Worm (Caenorhabditis elegans): ENCODE measurements around the gene F09E5.3.

Gene F09E5.3

ce11 chrII:5358137-5358745 lies 15.6 kb upstream of the F09E5.3 start, which contains the start of the genes F09E5.11 and bmy-1 (continued):
- TF ChIP-seq lsy-2 (tag; optimal IDR thresholded peaks at IDR 0.05): peak in 1 of 2 experiments; percentile 85
- TF ChIP-seq nhr-6 (tag; optimal IDR thresholded peaks at IDR 0.05): peak; percentile 70
- TF ChIP-seq aly-2 (tag; optimal IDR thresholded peaks at IDR 0.05): no peak
- peak; percentile 44 for TF ChIP-seq T20F7.1 (GFP tag; optimal IDR thresholded peaks at IDR 0.05)
- no peak for TF ChIP-seq attf-4 (tag; optimal IDR thresholded peaks at IDR 0.05)
- peak in 1 of 2 experiments; percentile 36 for TF ChIP-seq mdl-1 (tag; optimal IDR thresholded peaks at IDR 0.05)
- TF ChIP-seq unc-39 (tag; optimal IDR thresholded peaks at IDR 0.05): no peak
- no peak for TF ChIP-seq Y75B8A.6 (GFP tag; IDR thresholded peaks at IDR 0.05)
- TF ChIP-seq cey-2 (tag; optimal IDR thresholded peaks at IDR 0.05; ENCODE audit: borderline replicate concordance, insufficient read depth): no peak
- TF ChIP-seq ztf-11 (tag; optimal IDR thresholded peaks at IDR 0.05): no peak
- peak; percentile 79 for TF ChIP-seq dpl-1 (GFP tag; optimal IDR thresholded peaks at IDR 0.05)
- TF ChIP-seq mxl-3 (GFP tag; optimal IDR thresholded peaks at IDR 0.05): peak; percentile 87
- TF ChIP-seq hlh-11 (tag; optimal IDR thresholded peaks at IDR 0.05): peak; percentile 80
- peak; percentile 78 for TF ChIP-seq ceh-20 (GFP tag; IDR thresholded peaks at IDR 0.05)

- TF ChIP-seq nhr-28 (tag; optimal IDR thresholded peaks at IDR 0.05) (no peak), fos-1 (tag; optimal IDR thresholded peaks at IDR 0.05) (no peak), F26F4.8 (GFP tag; conservative IDR thresholded peaks at IDR 0.05) (no peak), madf-9 (GFP tag; conservative IDR thresholded peaks at IDR 0.05) (no peak), lir-3 (tag; optimal IDR thresholded peaks at IDR 0.05) (no peak), dve-1 (tag; optimal IDR thresholded peaks at IDR 0.05; ENCODE audit: insufficient read depth) (no peak), ces-1 (GFP tag; optimal IDR thresholded peaks at IDR 0.05) (no peak), ceh-44 (GFP tag; IDR thresholded peaks at IDR 0.05) (no peak), zfp-3 (GFP tag; conservative IDR thresholded peaks at IDR 0.05) (no peak), spr-3 (GFP tag; optimal IDR thresholded peaks at IDR 0.05) (no peak), nhr-102 (tag; optimal IDR thresholded peaks at IDR 0.05) (no peak), php-3 (GFP tag; IDR thresholded peaks at IDR 0.05) (no peak), F44E2.7 (GFP tag; IDR thresholded peaks at IDR 0.05) (no peak), snpc-4 (tag; optimal IDR thresholded peaks at IDR 0.05) (no peak), lim-7 (GFP tag; IDR thresholded peaks at IDR 0.05) (no peak), D1046.2 (GFP tag; IDR thresholded peaks at IDR 0.05) (no peak), T20F7.1 (GFP tag; optimal IDR thresholded peaks at IDR 0.05) (no peak), ztf-11 (tag; optimal IDR thresholded peaks at IDR 0.05) (no peak)
Measured at ce11 chrII:5359252-5359651, 14.5 kb upstream of the F09E5.3 start, which contains the start of gene sec-6. Gene sec-6 (plus strand): TSS chrII:5359552.

ce11 chrII:5364516-5364915 lies 9.3 kb upstream of the F09E5.3 start:
- TF ChIP-seq unc-39 (tag; optimal IDR thresholded peaks at IDR 0.05): no peak
- TF ChIP-seq unc-62 (GFP tag; optimal IDR thresholded peaks at IDR 0.05 in 1 of 2): peak in 1 of 2 experiments; percentile 90
- TF ChIP-seq unc-62 (tag; optimal IDR thresholded peaks at IDR 0.05): no peak
- TF ChIP-seq zfp-2 (tag; optimal IDR thresholded peaks at IDR 0.05): no peak
- TF ChIP-seq ztf-11 (tag; optimal IDR thresholded peaks at IDR 0.05): no peak
- no peak for TF ChIP-seq ctbp-1 (GFP tag; IDR thresholded peaks at IDR 0.05)
- TF ChIP-seq mes-2 (tag; optimal IDR thresholded peaks at IDR 0.05; ENCODE audit: poor library complexity, severe bottlenecking): no peak
- TF ChIP-seq fos-1 (tag; optimal IDR thresholded peaks at IDR 0.05): no peak
- TF ChIP-seq aha-1 (tag): peak; percentile 22

DNA sequence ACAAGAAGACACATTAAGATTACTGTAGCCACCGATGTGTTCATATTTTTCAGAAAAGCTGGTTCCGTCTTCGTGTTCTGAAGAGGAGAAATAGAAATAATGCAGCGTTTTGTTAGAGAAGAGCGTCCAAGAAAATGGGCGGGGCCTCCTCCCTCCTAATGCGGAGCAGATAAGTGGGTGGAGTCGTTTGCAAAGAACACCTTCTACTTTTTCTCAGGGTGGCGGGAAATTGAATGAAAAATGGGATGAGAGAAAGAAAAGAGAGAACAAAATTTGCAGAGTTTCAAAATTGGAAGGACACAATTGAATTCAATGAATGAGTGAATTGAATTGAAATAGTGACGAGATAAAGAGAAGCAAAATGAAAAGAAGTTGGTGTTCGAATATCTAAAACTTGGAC lies 8.2 kb upstream of the F09E5.3 start, which contains the start of gene F09E5.16:
F09E5.16 (minus strand) TSS at position 101 of the 400 bp plus-strand sequence.
- no peak for TF ChIP-seq lir-3 (tag; optimal IDR thresholded peaks at IDR 0.05)
- no peak for TF ChIP-seq mxl-3 (GFP tag; optimal IDR thresholded peaks at IDR 0.05)
- no peak for TF ChIP-seq madf-5 (GFP tag; IDR thresholded peaks at IDR 0.05)
- TF ChIP-seq D1046.2 (GFP tag; IDR thresholded peaks at IDR 0.05): no peak
- TF ChIP-seq daf-12 (tag; optimal IDR thresholded peaks at IDR 0.05): no peak
- no peak for TF ChIP-seq ceh-28 (tag; optimal IDR thresholded peaks at IDR 0.05)
- TF ChIP-seq php-3 (GFP tag; IDR thresholded peaks at IDR 0.05): no peak
- TF ChIP-seq attf-4 (tag; optimal IDR thresholded peaks at IDR 0.05): no peak
- TF ChIP-seq T26A8.4 (GFP tag; IDR thresholded peaks at IDR 0.05): no peak
- no peak for TF ChIP-seq lin-38 (GFP tag; IDR thresholded peaks at IDR 0.05)
- TF ChIP-seq ZK546.5 (tag; optimal IDR thresholded peaks at IDR 0.05): no peak
- TF ChIP-seq mes-2 (tag; optimal IDR thresholded peaks at IDR 0.05; ENCODE audit: poor library complexity, severe bottlenecking): no peak
- no peak for TF ChIP-seq lin-15B (tag; optimal IDR thresholded peaks at IDR 0.05)
- no peak for TF ChIP-seq ztf-11 (tag; optimal IDR thresholded peaks at IDR 0.05)
